Fruit fly (Drosophila melanogaster) whole organism: ENCODE measurements around the gene promL.

ENCODE experiments used
- CG8478 ChIP-seq: fragments of >200 bp; optimal IDR thresholded peaks from 2 replicates; lab custom pipeline; 2018; ENCODE audit warnings: inconsistent platforms
- Dll ChIP-seq: fragments of >200 bp; optimal IDR thresholded peaks from 2 replicates; lab custom pipeline; 2017
- EcR ChIP-seq, 2 experiments: fragments of >200 bp; optimal IDR thresholded peaks; 2 replicates each; lab custom pipeline; 2017; ENCODE audit warnings: missing biosample characterization in 2 of 2, missing genetic modification characterization in 2 of 2, missing genetic modification reagents in 2 of 2
- pan ChIP-seq: fragments of >200 bp; optimal IDR thresholded peaks from 2 replicates; lab custom pipeline; 2017
- psq ChIP-seq: fragments of >200 bp; optimal IDR thresholded peaks from 2 replicates; lab custom pipeline; 2017
- usp ChIP-seq: fragments of >200 bp; optimal IDR thresholded peaks from 2 replicates; lab custom pipeline; 2017; ENCODE audit warnings: missing biosample characterization, missing genetic modification characterization, mixed read lengths

The promL gene

dm6 chr3L:3070274-3071204 lies 57.0 kb downstream of the promL start, which contains the start of the genes CG32486 and PAN3:
Gene CG32486, minus strand, starts transcription at chr3L:3070839.
Gene PAN3, plus strand, starts transcription at chr3L:3071133.
- TF ChIP-seq pan (lab: Kevin White, UChicago) (no peak), CG8478 (lab: Kevin White, UChicago) (no peak), EcR (GFP tag; optimal IDR thresholded peaks at IDR 0.05; lab: Kevin White, UChicago) (no peak), Dll (lab: Kevin White, UChicago) (no peak), usp (GFP tag; lab: Kevin White, UChicago) (no peak), psq (lab: Kevin White, UChicago) (no peak)

- TF ChIP-seq CG8478 (lab: Kevin White, UChicago) (peak; percentile 36), usp (GFP tag; lab: Kevin White, UChicago) (no peak)
Observed at dm6 chr3L:3069774-3070173, 57.8 kb downstream of the promL start.
